Worm (Caenorhabditis elegans) whole organism, late embryonic: ENCODE data around the gene Y58A7A.2.

Source experiments
- F13H6.1 ChIP-seq: sonication (generic microtip); optimal IDR thresholded peaks from 2 replicates; lab custom pipeline; 2016; ENCODE audit warnings: missing genetic modification characterization, missing compliant biosample characterization
- K02D7.2 ChIP-seq: sonication (generic microtip); optimal IDR thresholded peaks from 2 replicates; lab custom pipeline; 2017; ENCODE audit warnings: mild to moderate bottlenecking, missing genetic modification characterization, missing compliant biosample characterization
- K09A11.1 ChIP-seq: sonication (generic microtip); optimal IDR thresholded peaks from 2 replicates; lab custom pipeline; 2017; ENCODE audit warnings: antibody characterized with exemption, mild to moderate bottlenecking, missing genetic modification characterization, missing compliant biosample characterization; ENCODE audit not compliant: insufficient read depth
- Y22D7AL.16 ChIP-seq: sonication (generic microtip); optimal IDR thresholded peaks from 2 replicates; lab custom pipeline; 2016; ENCODE audit warnings: missing genetic modification characterization, missing compliant biosample characterization
- ama-1 ChIP-seq: fragments of 150-350 bp; optimal IDR thresholded peaks from 2 replicates; lab custom pipeline; 2014
- ceh-18 ChIP-seq: sonication (generic microtip); optimal IDR thresholded peaks from 2 replicates; lab custom pipeline; 2016; ENCODE audit warnings: missing genetic modification characterization, missing compliant biosample characterization
- ceh-19 ChIP-seq: fragments of 200-800 bp; sonication (Bioruptor generic); optimal IDR thresholded peaks from 2 replicates; lab custom pipeline; 2018; ENCODE audit warnings: mild to moderate bottlenecking, missing genetic modification characterization, missing compliant biosample characterization
- ceh-22 ChIP-seq: sonication (generic microtip); optimal IDR thresholded peaks from 2 replicates; lab custom pipeline; 2017; ENCODE audit warnings: missing biosample characterization, missing genetic modification characterization
- ceh-30 ChIP-seq: fragments of 150-350 bp; optimal IDR thresholded peaks from 2 replicates; lab custom pipeline; 2014; ENCODE audit warnings: missing biosample characterization, missing genetic modification characterization
- ceh-31 ChIP-seq: sonication (generic microtip); optimal IDR thresholded peaks from 2 replicates; lab custom pipeline; 2016; ENCODE audit warnings: missing genetic modification characterization, missing compliant biosample characterization
- ceh-48 ChIP-seq: sonication (generic microtip); optimal IDR thresholded peaks from 2 replicates; lab custom pipeline; 2016; ENCODE audit warnings: missing genetic modification characterization, inconsistent platforms, missing compliant biosample characterization
- ceh-6 ChIP-seq: fragments of 200-800 bp; sonication (Bioruptor generic); optimal IDR thresholded peaks from 2 replicates; lab custom pipeline; 2018; ENCODE audit warnings: mild to moderate bottlenecking, missing genetic modification characterization, missing compliant biosample characterization
- ceh-9 ChIP-seq: sonication (generic microtip); optimal IDR thresholded peaks from 2 replicates; lab custom pipeline; 2016; ENCODE audit warnings: mild to moderate bottlenecking, missing genetic modification characterization, inconsistent platforms, missing compliant biosample characterization
- dve-1 ChIP-seq: sonication (generic microtip); optimal IDR thresholded peaks from 2 replicates; lab custom pipeline; 2017; ENCODE audit warnings: antibody characterized with exemption, mild to moderate bottlenecking, missing genetic modification characterization, missing compliant biosample characterization
- elt-2 ChIP-seq: sonication (generic microtip); optimal IDR thresholded peaks from 2 replicates; lab custom pipeline; 2016; ENCODE audit warnings: missing genetic modification reagents, missing genetic modification characterization, missing compliant biosample characterization
- fax-1 ChIP-seq: sonication (generic microtip); optimal IDR thresholded peaks from 2 replicates; lab custom pipeline; 2016; ENCODE audit warnings: missing genotype, missing genetic modification characterization, missing compliant biosample characterization
- fkh-6 ChIP-seq: sonication (generic microtip); optimal IDR thresholded peaks from 2 replicates; lab custom pipeline; 2016; ENCODE audit warnings: missing genetic modification characterization, missing compliant biosample characterization
- hlh-15 ChIP-seq: sonication (generic microtip); optimal IDR thresholded peaks from 2 replicates; lab custom pipeline; 2016; ENCODE audit warnings: missing genetic modification characterization, missing compliant biosample characterization
- hlh-6 ChIP-seq: sonication (generic microtip); optimal IDR thresholded peaks from 2 replicates; lab custom pipeline; 2016; ENCODE audit warnings: missing genotype, missing genetic modification characterization, missing compliant biosample characterization
- madf-2 ChIP-seq: sonication (generic microtip); optimal IDR thresholded peaks from 2 replicates; lab custom pipeline; 2017; ENCODE audit warnings: missing genetic modification characterization, missing compliant biosample characterization
- nfya-1 ChIP-seq: sonication (generic microtip); optimal IDR thresholded peaks from 2 replicates; lab custom pipeline; 2017; ENCODE audit warnings: missing genetic modification characterization, mild to moderate bottlenecking, missing compliant biosample characterization, antibody characterized with exemption, moderate library complexity
- nhr-11 ChIP-seq: fragments of 150-350 bp; optimal IDR thresholded peaks from 2 replicates; lab custom pipeline; 2014; ENCODE audit warnings: missing biosample characterization, missing genetic modification characterization
- nhr-232 ChIP-seq: sonication (generic microtip); optimal IDR thresholded peaks from 2 replicates; lab custom pipeline; 2016; ENCODE audit warnings: missing genetic modification characterization, missing compliant biosample characterization
- odd-2 ChIP-seq: sonication (generic microtip); optimal IDR thresholded peaks from 2 replicates; lab custom pipeline; 2017; ENCODE audit warnings: antibody characterized with exemption, mild to moderate bottlenecking, missing genetic modification characterization, missing compliant biosample characterization
- pqm-1 ChIP-seq: sonication (generic microtip); optimal IDR thresholded peaks from 2 replicates; lab custom pipeline; 2016; ENCODE audit warnings: missing genetic modification characterization, missing compliant biosample characterization
- rnt-1 ChIP-seq: sonication (generic microtip); optimal IDR thresholded peaks from 2 replicates; lab custom pipeline; 2016; ENCODE audit warnings: missing genetic modification characterization, missing compliant biosample characterization
- sdc-2 ChIP-seq: sonication (generic microtip); optimal IDR thresholded peaks from 2 replicates; lab custom pipeline; 2016; ENCODE audit warnings: missing genotype, missing genetic modification characterization, missing compliant biosample characterization
- sox-2 ChIP-seq: fragments of 200-800 bp; sonication (Bioruptor generic); IDR thresholded peaks from 2 replicates; pipeline ENCODE4 v1.3.6; 2022; ENCODE audit warnings: missing genetic modification reagents, missing genetic modification characterization, missing compliant biosample characterization
- sox-4 ChIP-seq: sonication (generic microtip); optimal IDR thresholded peaks from 2 replicates; lab custom pipeline; 2017; ENCODE audit warnings: mild to moderate bottlenecking, missing genetic modification characterization, inconsistent platforms, missing compliant biosample characterization
- tbx-7 ChIP-seq: sonication (generic microtip); optimal IDR thresholded peaks from 2 replicates; lab custom pipeline; 2016; ENCODE audit warnings: missing genotype, missing genetic modification characterization, missing compliant biosample characterization
- ttx-3 ChIP-seq: sonication (generic microtip); optimal IDR thresholded peaks from 2 replicates; lab custom pipeline; 2016; ENCODE audit warnings: missing genetic modification reagents, missing genetic modification characterization, missing compliant biosample characterization
- unc-3 ChIP-seq, 2 experiments: fragments of 200-800 bp in 1 of 2; sonication (Bioruptor generic) in 1 of 2; sonication (generic microtip) in 1 of 2; conservative IDR thresholded peaks in 1 of 2; optimal IDR thresholded peaks in 1 of 2; 2 replicates each; pipeline versions ENCODE4 v1.3.6 to Lab custom; 2016 to 2022; ENCODE audit warnings: missing compliant biosample characterization in 2 of 2, missing genetic modification characterization in 2 of 2, missing genetic modification reagents in 1 of 2
- unc-86 ChIP-seq: sonication (generic microtip); optimal IDR thresholded peaks from 2 replicates; lab custom pipeline; 2016; ENCODE audit warnings: missing genetic modification characterization, missing compliant biosample characterization
- zip-5 ChIP-seq: sonication (generic microtip); optimal IDR thresholded peaks from 2 replicates; lab custom pipeline; 2016; ENCODE audit warnings: missing genetic modification characterization, missing compliant biosample characterization
- ztf-16 ChIP-seq: sonication (generic microtip); optimal IDR thresholded peaks from 2 replicates; lab custom pipeline; 2017; ENCODE audit warnings: missing genetic modification characterization, missing compliant biosample characterization

Y58A7A.2 gene

ce11 chrV:5113654-5114053 lies 41.7 kb upstream of the Y58A7A.2 start, which contains the start of gene C04F5.8:
TSS of gene C04F5.8 (minus strand) at chrV:5113754.
- no peak for TF ChIP-seq F13H6.1
- TF ChIP-seq ama-1: no peak
- TF ChIP-seq unc-3 (GFP tag; conservative IDR thresholded peaks at IDR 0.05; lab: Robert Waterston, UW): no peak
- TF ChIP-seq unc-3 (tag; optimal IDR thresholded peaks at IDR 0.05; lab: Kevin White, UChicago): no peak
- no peak for TF ChIP-seq sdc-2 (tag; lab: Kevin White, UChicago)
- TF ChIP-seq ceh-19 (GFP tag; lab: Kevin White, UChicago): no peak
- TF ChIP-seq ceh-48 (tag; lab: Kevin White, UChicago): no peak
- no peak for TF ChIP-seq unc-86 (tag; lab: Kevin White, UChicago)
- no peak for TF ChIP-seq hlh-6
- TF ChIP-seq, all 69 proteins: peak for 0

ce11 chrV:5110684-5111083 lies 38.7 kb upstream of the Y58A7A.2 start, which contains the start of gene ugt-63:
TSS of gene ugt-63 (minus strand) at chrV:5110772.
- TF ChIP-seq K09A11.1 (tag; lab: Kevin White, UChicago): no peak

DNA sequence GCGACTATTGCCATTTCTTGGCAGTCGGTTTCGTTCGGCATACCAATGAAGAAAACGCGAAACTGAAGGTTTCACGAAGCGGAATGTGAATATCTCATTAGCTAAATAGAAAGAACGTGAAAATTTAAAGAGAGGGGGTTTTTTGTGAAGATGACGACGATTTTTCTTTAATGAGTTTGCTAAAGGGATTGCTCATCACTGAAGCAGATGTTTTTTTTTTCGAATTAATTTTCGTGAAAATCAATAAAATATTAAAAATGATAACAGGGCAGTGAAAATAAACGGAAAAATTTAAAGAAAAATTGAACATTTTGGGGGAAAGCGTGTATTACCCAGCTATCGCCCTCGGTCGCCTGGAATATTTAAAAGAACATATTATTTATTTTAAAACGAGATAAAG lies 35.8 kb upstream of the Y58A7A.2 start, which contains the start of gene srab-3:
srab-3 (minus strand) TSS at position 101 of the 400 bp plus-strand sequence.
- TF ChIP-seq nhr-11 (tag; lab: Kevin White, UChicago) (no peak), sox-4 (no peak), rnt-1 (no peak), nfya-1 (no peak), hlh-6 (no peak), elt-2 (no peak), K02D7.2 (tag; lab: Kevin White, UChicago) (no peak), hlh-15 (tag; lab: Kevin White, UChicago) (no peak), dve-1 (tag; lab: Kevin White, UChicago) (no peak), ceh-6 (GFP tag; lab: Kevin White, UChicago) (no peak), K09A11.1 (tag; lab: Kevin White, UChicago) (no peak), fax-1 (no peak), unc-86 (tag; lab: Kevin White, UChicago) (no peak), ceh-19 (GFP tag; lab: Kevin White, UChicago) (no peak), ceh-31 (no peak), fkh-6 (tag; lab: Kevin White, UChicago) (no peak), ttx-3 (tag; lab: Kevin White, UChicago) (no peak), nhr-232 (tag; lab: Kevin White, UChicago) (no peak)
- TF ChIP-seq, all 69 proteins: peak for 0

DNA sequence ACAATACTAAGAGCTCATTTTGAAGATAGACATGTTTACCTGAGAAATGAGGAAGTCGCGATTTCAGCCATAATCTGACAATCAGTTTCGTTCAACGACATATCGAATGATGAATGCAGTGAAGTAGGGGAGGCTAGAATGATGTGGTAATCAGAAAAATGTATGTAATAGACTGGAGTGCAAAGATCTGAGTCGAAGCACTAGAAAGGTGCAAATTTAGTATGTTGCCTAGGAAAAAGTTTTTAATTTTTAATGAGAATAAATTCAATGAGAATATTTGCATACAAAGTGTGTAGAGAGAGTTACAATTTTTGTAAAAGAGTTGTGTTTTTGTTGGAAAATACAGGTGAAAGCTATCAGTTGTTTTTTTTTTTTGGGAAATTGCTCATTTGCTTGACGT lies 33.0 kb upstream of the Y58A7A.2 start, which contains the start of gene srab-2:
srab-2 (minus strand) TSS at position 101 of the 400 bp plus-strand sequence.
- TF ChIP-seq Y22D7AL.16 (tag; lab: Kevin White, UChicago) (no peak), unc-3 (GFP tag; conservative IDR thresholded peaks at IDR 0.05; lab: Robert Waterston, UW) (no peak), unc-3 (tag; optimal IDR thresholded peaks at IDR 0.05; lab: Kevin White, UChicago) (no peak), zip-5 (tag; lab: Kevin White, UChicago) (no peak), fax-1 (no peak), ceh-18 (tag; lab: Kevin White, UChicago) (no peak), ama-1 (no peak), pqm-1 (tag; lab: Kevin White, UChicago) (no peak), sox-2 (GFP tag; lab: Robert Waterston, UW) (no peak), tbx-7 (tag; lab: Kevin White, UChicago) (no peak), hlh-6 (no peak), ceh-22 (tag; lab: Kevin White, UChicago) (no peak), dve-1 (tag; lab: Kevin White, UChicago) (no peak), unc-86 (tag; lab: Kevin White, UChicago) (no peak), ceh-30 (no peak), hlh-15 (tag; lab: Kevin White, UChicago) (no peak), ceh-9 (tag; lab: Kevin White, UChicago) (no peak), madf-2 (no peak), odd-2 (tag; lab: Kevin White, UChicago) (no peak), ztf-16 (tag; lab: Kevin White, UChicago) (no peak)
